Worm (Caenorhabditis elegans): ENCODE measurements around the gene dyf-11.

DNA sequence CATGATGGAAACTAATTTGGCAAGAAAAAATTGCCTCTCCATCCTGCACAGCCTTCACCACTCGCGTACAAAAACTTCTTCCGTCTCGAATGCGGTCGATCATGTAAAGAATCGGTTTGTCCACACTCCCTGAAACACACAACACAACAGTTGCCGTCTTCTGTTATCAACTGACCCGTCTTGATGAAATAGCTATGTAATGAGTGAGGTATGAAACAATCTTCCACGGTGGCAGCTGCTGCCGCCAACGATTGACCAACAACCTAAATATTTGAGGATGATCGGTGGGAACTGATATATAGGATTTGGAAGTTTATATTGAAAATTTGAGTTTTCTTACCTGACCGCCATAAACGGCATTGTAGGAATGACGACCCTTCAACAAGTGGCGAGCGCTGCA is 48.7 kb downstream of the dyf-11 start:
- no peak for TF ChIP-seq med-1 (GFP tag; optimal IDR thresholded peaks at IDR 0.05; ENCODE audit: insufficient read depth)
- TF ChIP-seq T22C8.4 (GFP tag; IDR thresholded peaks at IDR 0.05) = no peak
- TF ChIP-seq cog-1 (tag; optimal IDR thresholded peaks at IDR 0.05) = no peak

Measured in whole organism, midembryonic.